Worm (Caenorhabditis elegans) whole organism, L2 larva: ENCODE measurements around the gene fipr-6.

Source experiments
- ZK546.5 ChIP-seq: sonication (generic microtip); optimal IDR thresholded peaks from 2 replicates; lab custom pipeline; 2017; ENCODE audit warnings: missing biosample characterization, missing genetic modification characterization
- crh-2 ChIP-seq: sonication (generic microtip); optimal IDR thresholded peaks from 2 replicates; lab custom pipeline; 2017; ENCODE audit warnings: missing biosample characterization, missing genetic modification characterization
- fos-1 ChIP-seq: fragments of 150-350 bp; optimal IDR thresholded peaks from 2 replicates; lab custom pipeline; 2014; ENCODE audit warnings: missing biosample characterization, missing genetic modification characterization
- mdl-1 ChIP-seq, 2 experiments: fragments of 150-350 bp in 1 of 2; sonication (generic microtip) in 1 of 2; optimal IDR thresholded peaks; 2 replicates each; lab custom pipeline; 2017; ENCODE audit warnings: missing biosample characterization in 2 of 2, missing genetic modification characterization in 2 of 2
- nhr-12 ChIP-seq: fragments of 150-350 bp; optimal IDR thresholded peaks from 2 replicates; lab custom pipeline; 2014; ENCODE audit warnings: missing biosample characterization, missing genetic modification characterization
- unc-62 ChIP-seq: fragments of 150-350 bp; optimal IDR thresholded peaks from 2 replicates; lab custom pipeline; 2014; ENCODE audit warnings: missing biosample characterization, missing genetic modification reagents, missing genetic modification characterization
- zag-1 ChIP-seq: fragments of 150-350 bp; optimal IDR thresholded peaks from 2 replicates; lab custom pipeline; 2014; ENCODE audit warnings: missing biosample characterization, missing genetic modification characterization
- ztf-4 ChIP-seq: fragments of 150-350 bp; optimal IDR thresholded peaks from 2 replicates; lab custom pipeline; 2014; ENCODE audit warnings: missing biosample characterization, missing genetic modification characterization

ce11 chrV:10182984-10183383, 48.0 kb upstream of the fipr-6 start, which contains the start of gene ZK856.4:
- TF ChIP-seq nhr-12 (tag; lab: Kevin White, UChicago) (no peak), mdl-1 (tag; optimal IDR thresholded peaks at IDR 0.05; lab: Kevin White, UChicago) (no peak), unc-62 (GFP tag; lab: Kevin White, UChicago) (no peak), ztf-4 (tag; lab: Kevin White, UChicago) (no peak), crh-2 (no peak), fos-1 (no peak), ZK546.5 (tag; lab: Kevin White, UChicago) (no peak), zag-1 (tag; lab: Kevin White, UChicago) (no peak)
